Fruit fly (Drosophila melanogaster): ENCODE measurements around the gene CG15641.
A peak's percentile ranks its signal among the peaks of the same experiment; 100 is the strongest.

Gene CG15641

DNA sequence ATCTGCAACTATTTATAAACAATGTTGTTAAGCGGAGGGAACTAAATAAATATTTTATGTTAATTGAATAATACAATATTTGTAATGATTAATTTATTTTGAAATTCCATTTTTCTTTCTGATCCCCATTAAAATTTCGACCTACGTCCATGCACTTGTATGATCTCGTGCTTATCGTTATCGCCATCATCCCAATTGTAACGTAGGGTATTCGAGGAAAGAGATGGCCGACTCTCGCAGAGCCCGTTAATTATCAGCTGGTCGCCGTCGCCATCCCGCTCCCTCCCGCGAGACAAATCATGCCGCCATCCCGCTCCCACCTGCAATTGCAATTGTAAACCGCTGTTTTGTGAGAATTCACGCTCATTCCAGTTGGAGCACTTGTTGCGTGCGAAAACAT lies 14.6 kb upstream of the CG15641 start, which contains the start of gene CG11655:
TSS of gene CG11655 (plus strand) at position 351 of the 400 bp plus-strand sequence.
- TF ChIP-seq HLH106 (tag; optimal IDR thresholded peaks at IDR 0.05), result peak; percentile 54
- TF ChIP-seq rgr (GFP tag; optimal IDR thresholded peaks at IDR 0.05), result peak; percentile 57
- no peak for TF ChIP-seq Rel (GFP tag; optimal IDR thresholded peaks at IDR 0.05)
- peak; percentile 48 for TF ChIP-seq Rel (tag; optimal IDR thresholded peaks at IDR 0.05)
- peak; percentile 3 for TF ChIP-seq Myc (optimal IDR thresholded peaks at IDR 0.05)
- peak; percentile 43 for TF ChIP-seq OdsH (GFP tag; optimal IDR thresholded peaks at IDR 0.05)
- TF ChIP-seq CrebA (GFP tag; optimal IDR thresholded peaks at IDR 0.05; ENCODE audit: borderline replicate concordance), result no peak
- peak; percentile 53 for TF ChIP-seq fru (GFP tag; optimal IDR thresholded peaks at IDR 0.05)
- TF ChIP-seq psq (GFP tag; optimal IDR thresholded peaks at IDR 0.05), result peak; percentile 45
- peak in 1 of 2 experiments; percentile 68 for TF ChIP-seq foxo (GFP tag; optimal IDR thresholded peaks at IDR 0.05)
- TF ChIP-seq Mio (GFP tag; optimal IDR thresholded peaks at IDR 0.05), result no peak
- TF ChIP-seq Hnf4 (GFP tag; optimal IDR thresholded peaks at IDR 0.05), result no peak
- peak; percentile 44 for TF ChIP-seq Sp1 (GFP tag; optimal IDR thresholded peaks at IDR 0.05)
- TF ChIP-seq ey (GFP tag; optimal IDR thresholded peaks at IDR 0.05), result peak; percentile 21
- TF ChIP-seq CG9705 (GFP tag; optimal IDR thresholded peaks at IDR 0.05), result peak; percentile 6
- no peak for TF ChIP-seq Abd-B (GFP tag; optimal IDR thresholded peaks at IDR 0.05)
- peak; percentile 59 for TF ChIP-seq h (GFP tag; optimal IDR thresholded peaks at IDR 0.05)
- no peak for TF ChIP-seq brk (GFP tag; optimal IDR thresholded peaks at IDR 0.05)
- no peak for TF ChIP-seq Hr78 (GFP tag; optimal IDR thresholded peaks at IDR 0.05)
- TF ChIP-seq br (GFP tag; optimal IDR thresholded peaks at IDR 0.05), result no peak
- TF ChIP-seq GATAd (GFP tag; optimal IDR thresholded peaks at IDR 0.05), result no peak

DNA sequence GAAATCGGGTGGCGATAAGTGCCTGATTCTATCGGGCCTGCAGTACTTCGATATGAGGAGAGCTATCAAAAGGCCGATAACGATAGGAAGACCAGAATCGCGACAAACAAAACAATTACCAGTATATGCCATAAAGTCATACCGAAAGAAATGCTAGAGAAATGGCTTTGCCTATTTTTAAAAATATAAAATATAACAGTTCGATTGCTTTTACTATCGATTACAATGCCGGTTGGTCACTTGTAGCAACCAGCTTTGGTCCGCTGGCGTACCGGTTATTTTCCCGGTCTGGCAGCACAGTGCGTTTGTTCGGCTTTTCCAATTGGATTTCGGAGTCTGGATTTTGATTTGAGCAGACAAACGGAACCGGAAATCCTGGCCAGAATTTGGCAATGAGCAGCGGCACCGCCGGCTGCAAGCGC lies 5.2 kb upstream of the CG15641 start, which contains the start of the genes shtd, CG6294 and CG6299:
TSS of gene shtd (minus strand) at position 6 of the 422 bp plus-strand sequence.
TSS of gene CG6294 (plus strand) at position 287 of the 422 bp plus-strand sequence.
TSS of gene CG6299 (plus strand) at position 287 of the 422 bp plus-strand sequence.
- TF ChIP-seq h (GFP tag; optimal IDR thresholded peaks at IDR 0.05) (no peak), GATAd (GFP tag; optimal IDR thresholded peaks at IDR 0.05) (no peak), Mio (GFP tag; optimal IDR thresholded peaks at IDR 0.05) (no peak), Dif (GFP tag; optimal IDR thresholded peaks at IDR 0.05; ENCODE audit: partially characterized antibody) (peak; percentile 67), Sp1 (GFP tag; optimal IDR thresholded peaks at IDR 0.05) (no peak), Myc (optimal IDR thresholded peaks at IDR 0.05) (peak; percentile 71), N (GFP tag; optimal IDR thresholded peaks at IDR 0.05) (no peak), Rel (GFP tag; optimal IDR thresholded peaks at IDR 0.05) (no peak), Rel (tag; optimal IDR thresholded peaks at IDR 0.05) (no peak), sv (GFP tag; optimal IDR thresholded peaks at IDR 0.05) (peak; percentile 12), Vsx2 (GFP tag; optimal IDR thresholded peaks at IDR 0.05; ENCODE audit: partially characterized antibody) (peak; percentile 87), rgr (GFP tag; optimal IDR thresholded peaks at IDR 0.05) (no peak)

DNA sequence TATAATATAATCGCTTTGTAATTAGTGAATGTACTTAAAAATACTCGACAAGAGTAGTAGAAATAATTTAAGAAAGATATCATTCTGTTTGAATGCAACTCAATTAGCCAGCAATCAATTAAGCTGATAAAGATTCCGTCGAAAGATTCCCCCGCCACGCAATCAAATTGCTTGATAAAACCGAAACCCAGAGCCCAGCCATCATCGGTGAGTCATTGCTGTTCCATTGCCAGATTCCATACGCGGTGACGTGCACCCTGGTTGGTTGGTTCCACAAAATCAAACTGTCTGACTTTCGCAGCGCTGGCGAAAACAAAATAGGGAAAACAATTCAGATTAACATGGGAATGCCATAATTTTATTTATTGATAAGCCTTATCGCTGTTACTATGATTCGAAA lies 3.2 kb upstream of the CG15641 start:
- TF ChIP-seq psq (GFP tag; optimal IDR thresholded peaks at IDR 0.05) (no peak), Rel (GFP tag; optimal IDR thresholded peaks at IDR 0.05) (no peak), Rel (tag; optimal IDR thresholded peaks at IDR 0.05) (peak; percentile 87)

DNA sequence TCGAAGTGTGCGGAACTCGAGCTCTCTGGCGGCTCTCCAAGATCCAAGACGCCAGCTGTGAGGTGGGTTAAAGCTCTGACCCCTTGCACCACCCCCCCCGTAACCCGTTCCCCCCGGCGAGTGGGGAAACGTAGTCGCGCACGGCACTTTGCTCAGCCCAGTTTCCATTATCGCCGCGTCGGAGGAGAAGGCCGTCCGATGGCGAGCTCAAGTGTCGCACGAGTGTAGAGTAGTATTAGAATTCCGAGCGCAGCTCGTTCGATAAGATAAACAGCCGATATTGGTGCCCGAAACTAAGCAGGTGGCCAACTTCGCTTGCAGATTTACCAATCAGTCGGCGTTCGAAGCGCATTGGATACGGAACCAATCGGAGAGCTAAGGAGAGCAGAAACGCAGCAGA lies 2.3 kb upstream of the CG15641 start:
- TF ChIP-seq foxo (GFP tag; optimal IDR thresholded peaks at IDR 0.05) (no peak), br (GFP tag; optimal IDR thresholded peaks at IDR 0.05) (no peak), Hr83 (GFP tag; optimal IDR thresholded peaks at IDR 0.05; ENCODE audit: poor library complexity, severe bottlenecking) (no peak), CG32264 (GFP tag; optimal IDR thresholded peaks at IDR 0.05) (no peak), dmrt93B (GFP tag; optimal IDR thresholded peaks at IDR 0.05) (no peak), Abd-B (GFP tag; optimal IDR thresholded peaks at IDR 0.05) (no peak), ey (GFP tag; optimal IDR thresholded peaks at IDR 0.05) (no peak), Mio (GFP tag; optimal IDR thresholded peaks at IDR 0.05) (no peak), sv (GFP tag; optimal IDR thresholded peaks at IDR 0.05) (no peak), tai (GFP tag; optimal IDR thresholded peaks at IDR 0.05) (no peak), Jra (GFP tag; optimal IDR thresholded peaks at IDR 0.05) (no peak), HLH106 (tag; optimal IDR thresholded peaks at IDR 0.05) (no peak), Dif (GFP tag; optimal IDR thresholded peaks at IDR 0.05; ENCODE audit: partially characterized antibody) (no peak), jim (GFP tag; optimal IDR thresholded peaks at IDR 0.05) (no peak), dl (GFP tag; optimal IDR thresholded peaks at IDR 0.05; ENCODE audit: insufficient read depth in 1 of 2, partially characterized antibody in 2 of 2) (no peak), Hnf4 (GFP tag; optimal IDR thresholded peaks at IDR 0.05) (no peak), psq (GFP tag; optimal IDR thresholded peaks at IDR 0.05) (no peak), rgr (GFP tag; optimal IDR thresholded peaks at IDR 0.05) (no peak), h (GFP tag; optimal IDR thresholded peaks at IDR 0.05) (no peak), Rel (GFP tag; optimal IDR thresholded peaks at IDR 0.05) (no peak), Rel (tag; optimal IDR thresholded peaks at IDR 0.05) (no peak)
